Worm (Caenorhabditis elegans) whole organism, midembryonic: Measurements from ENCODE around the gene Y37E11B.1.

ENCODE experiments used
- klf-2 ChIP-seq: fragments of 200-800 bp; sonication (Bioruptor generic); conservative IDR thresholded peaks from 2 replicates; pipeline ENCODE4 v1.3.6; 2022; ENCODE audit warnings: missing genetic modification reagents, missing genetic modification characterization, missing compliant biosample characterization
- med-1 ChIP-seq: sonication (generic microtip); optimal IDR thresholded peaks from 2 replicates; lab custom pipeline; 2017; ENCODE audit warnings: missing genetic modification characterization, mild to moderate bottlenecking, missing compliant biosample characterization, antibody characterized with exemption, missing genetic modification reagents; ENCODE audit not compliant: insufficient read depth

DNA sequence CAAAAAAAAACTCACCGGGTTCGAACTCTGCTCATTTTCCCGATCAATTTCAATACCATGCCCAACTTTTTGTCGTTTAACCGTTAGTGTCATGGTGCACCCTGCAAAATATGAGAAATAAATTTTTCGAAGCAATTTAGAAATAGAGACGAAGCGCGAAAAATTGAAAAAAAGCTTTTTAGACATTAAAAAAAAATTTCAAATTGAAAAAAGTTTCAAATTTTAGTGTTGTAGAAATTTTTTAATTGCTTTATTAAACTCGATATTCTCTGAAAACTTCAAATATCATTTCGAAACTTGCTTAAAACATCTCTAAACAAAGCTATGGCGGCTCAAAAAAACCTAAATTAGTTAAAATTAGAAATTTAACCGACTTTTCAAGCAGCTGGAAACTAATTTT, 31.9 kb upstream of the Y37E11B.1 start, which contains the start of gene nstp-6:
- no peak for TF ChIP-seq klf-2
- TF ChIP-seq med-1 = no peak
